Fruit fly (Drosophila melanogaster): ENCODE data around the gene VhaM9.7-a.

VhaM9.7-a gene

DNA sequence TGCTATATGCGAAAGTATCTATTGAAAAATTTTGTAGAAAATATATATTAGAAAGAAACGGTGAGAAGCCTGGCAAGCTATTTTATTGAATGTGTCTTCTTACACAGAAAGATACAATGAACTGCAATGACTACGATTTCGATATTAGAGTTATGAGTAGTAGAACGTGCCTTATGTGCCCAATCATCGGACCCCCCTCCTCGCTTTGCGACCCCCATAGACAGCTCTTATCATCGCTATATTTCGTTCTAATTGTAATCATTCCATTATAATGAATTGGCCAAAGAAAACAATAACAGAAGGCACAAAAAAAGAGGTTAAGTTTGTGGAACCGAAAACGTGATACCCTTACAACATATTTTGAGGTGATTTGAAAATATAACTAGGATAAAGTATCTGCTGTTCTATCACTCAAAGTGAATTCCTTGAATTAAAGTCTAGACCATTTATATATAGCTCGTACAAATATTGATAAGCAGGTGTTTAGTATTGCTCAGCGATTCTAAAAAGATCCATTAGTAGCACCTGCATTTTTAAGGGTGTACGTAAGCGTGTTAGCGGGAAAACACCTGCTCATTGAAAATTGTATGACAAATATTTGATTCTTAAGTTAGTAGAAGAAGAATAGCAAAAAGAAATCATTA is 29.7 kb upstream of the VhaM9.7-a start (continued):
- TF ChIP-seq row (GFP tag; IDR thresholded peaks at IDR 0.05) (peak; percentile 55), aop (GFP tag; IDR thresholded peaks at IDR 0.05) (no peak), inv (GFP tag; IDR thresholded peaks at IDR 0.05; ENCODE audit: partially characterized antibody) (no peak), CG14710 (tag; optimal IDR thresholded peaks at IDR 0.05) (peak; percentile 10), dati (GFP tag; IDR thresholded peaks at IDR 0.05) (no peak), org-1 (GFP tag; optimal IDR thresholded peaks at IDR 0.05) (peak; percentile 2), CG7372 (GFP tag; IDR thresholded peaks at IDR 0.05) (no peak), ATbp (GFP tag; optimal IDR thresholded peaks at IDR 0.05) (no peak), lmd (GFP tag; IDR thresholded peaks at IDR 0.05) (no peak), caup (GFP tag; optimal IDR thresholded peaks at IDR 0.05; ENCODE audit: severe bottlenecking) (no peak), oc (tag; optimal IDR thresholded peaks at IDR 0.05) (no peak), CG2129 (GFP tag; IDR thresholded peaks at IDR 0.05; ENCODE audit: partially characterized antibody) (no peak), CG11085 (GFP tag; IDR thresholded peaks at IDR 0.05) (no peak), Fer1 (GFP tag; optimal IDR thresholded peaks at IDR 0.05) (no peak), CG15479 (GFP tag; optimal IDR thresholded peaks at IDR 0.05) (no peak), ken (GFP tag; IDR thresholded peaks at IDR 0.05) (no peak), Xbp1 (GFP tag; optimal IDR thresholded peaks at IDR 0.05) (peak; percentile 6), CG13424 (tag; optimal IDR thresholded peaks at IDR 0.05) (peak; percentile 24), CG2678 (tag; optimal IDR thresholded peaks at IDR 0.05) (peak; percentile 48), CG3838 (GFP tag; optimal IDR thresholded peaks at IDR 0.05) (no peak), Blimp-1 (GFP tag; optimal IDR thresholded peaks at IDR 0.05) (peak; percentile 1), p53 (GFP tag; optimal IDR thresholded peaks at IDR 0.05) (no peak)

DNA sequence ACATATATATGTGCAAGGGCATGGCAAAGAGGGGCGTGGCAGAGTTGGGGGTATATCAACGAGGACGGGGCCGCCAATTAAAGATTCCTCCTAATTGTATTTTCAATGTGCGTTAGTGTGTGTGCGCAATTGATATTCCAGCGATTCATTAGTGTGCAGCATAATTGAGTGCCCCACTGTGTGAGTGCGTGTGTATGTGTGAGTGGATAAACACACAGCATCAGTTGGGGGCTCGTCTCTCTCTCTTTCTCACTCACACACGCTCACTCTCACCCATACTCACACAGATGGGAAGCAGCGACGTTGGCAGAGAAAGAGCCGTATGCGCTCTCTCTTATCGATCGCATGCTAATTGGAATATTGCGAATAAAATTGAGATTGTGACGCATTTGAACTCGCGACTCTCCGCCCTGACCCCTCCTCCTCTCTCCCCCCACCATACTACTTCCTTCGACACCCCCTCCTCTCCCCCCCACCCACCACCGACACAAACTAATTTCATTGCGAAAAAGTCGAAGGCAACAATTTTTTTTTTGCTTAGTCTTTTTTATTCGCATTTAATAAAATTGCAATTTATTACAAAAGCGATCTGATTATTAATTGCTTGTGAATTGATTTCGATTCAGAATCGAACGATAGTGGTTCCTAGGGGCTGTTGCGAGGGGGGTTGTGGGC is 28.8 kb upstream of the VhaM9.7-a start:
- TF ChIP-seq D (optimal IDR thresholded peaks at IDR 0.05) (peak; percentile 43), D (GFP tag; optimal IDR thresholded peaks at IDR 0.05) (no peak), chinmo (GFP tag; IDR thresholded peaks at IDR 0.05; ENCODE audit: partially characterized antibody) (peak; percentile 83; the same call in 1 of the 4 replicates), exex (tag; optimal IDR thresholded peaks at IDR 0.05) (no peak), CG8290 (GFP tag; optimal IDR thresholded peaks at IDR 0.05) (no peak), CG8290 (tag; optimal IDR thresholded peaks at IDR 0.05) (peak in 1 of 2 experiments; percentile 10), nau (GFP tag; optimal IDR thresholded peaks at IDR 0.05) (no peak), Nf-YC (tag; optimal IDR thresholded peaks at IDR 0.05) (peak; percentile 45), chm (GFP tag; IDR thresholded peaks at IDR 0.05) (no peak), Nf-YB (GFP tag; optimal IDR thresholded peaks at IDR 0.05) (peak; percentile 61), sima (GFP tag; optimal IDR thresholded peaks at IDR 0.05) (no peak), CG10274 (GFP tag; optimal IDR thresholded peaks at IDR 0.05) (no peak), D19B (GFP tag; optimal IDR thresholded peaks at IDR 0.05) (no peak), vvl (GFP tag; IDR thresholded peaks at IDR 0.05) (peak; percentile 57), cg (GFP tag; optimal IDR thresholded peaks at IDR 0.05) (peak; percentile 94), p53 (GFP tag; optimal IDR thresholded peaks at IDR 0.05) (no peak), Dll (GFP tag; IDR thresholded peaks at IDR 0.05; ENCODE audit: partially characterized antibody) (no peak), Med (GFP tag) (peak; percentile 54), luna (GFP tag; optimal IDR thresholded peaks at IDR 0.05) (no peak), HLHmδ (GFP tag; optimal IDR thresholded peaks at IDR 0.05) (peak; percentile 36), CG7372 (GFP tag; IDR thresholded peaks at IDR 0.05) (no peak), CoRest (tag; optimal IDR thresholded peaks at IDR 0.05) (no peak), CG13123 (GFP tag; optimal IDR thresholded peaks at IDR 0.05) (no peak), Kr (GFP tag; optimal IDR thresholded peaks at IDR 0.05) (no peak), CG8478 (optimal IDR thresholded peaks at IDR 0.05) (peak; percentile 92), kni (GFP tag; optimal IDR thresholded peaks at IDR 0.05) (peak; percentile 19), CG7963 (GFP tag; IDR thresholded peaks at IDR 0.05; ENCODE audit: partially characterized antibody) (0 out of 3 replicates have a peak, but pooled peaks have one; percentile 18), ftz-f1 (GFP tag; optimal IDR thresholded peaks at IDR 0.05) (no peak), slou (GFP tag; optimal IDR thresholded peaks at IDR 0.05) (no peak)
